Fruit fly (Drosophila melanogaster) whole organism, embryonic: Measurements from ENCODE around the gene RabX5.

Source experiments
- Atf3 ChIP-seq: fragments of 200-800 bp; sonication (Bioruptor generic); optimal IDR thresholded peaks from 3 replicates; lab custom pipeline; 2016; ENCODE audit warnings: missing biosample characterization, missing genetic modification characterization
- Bdp1 ChIP-seq: fragments of 200-800 bp; sonication (Bioruptor generic); optimal IDR thresholded peaks from 3 replicates; lab custom pipeline; 2016; ENCODE audit warnings: missing biosample characterization, missing genetic modification characterization
- CG10979 ChIP-seq: fragments of 200-800 bp; sonication (Bioruptor generic); optimal IDR thresholded peaks from 2 replicates; lab custom pipeline; 2018; ENCODE audit warnings: missing biosample characterization, mild to moderate bottlenecking, missing genetic modification characterization, moderate library complexity
- CG14710 ChIP-seq: fragments of 200-800 bp; sonication (Bioruptor generic); optimal IDR thresholded peaks from 3 replicates; lab custom pipeline; 2019; ENCODE audit warnings: missing biosample characterization, mild to moderate bottlenecking, missing genetic modification characterization, moderate library complexity
- CG15601 ChIP-seq: fragments of 200-800 bp; sonication (Bioruptor generic); optimal IDR thresholded peaks from 3 replicates; lab custom pipeline; 2019; ENCODE audit warnings: missing biosample characterization, mild to moderate bottlenecking, missing genetic modification characterization, moderate library complexity
- CG15696 ChIP-seq: fragments of 200-800 bp; sonication (Bioruptor generic); optimal IDR thresholded peaks from 2 replicates; lab custom pipeline; 2019; ENCODE audit warnings: missing biosample characterization, mild to moderate bottlenecking, missing genetic modification characterization, moderate library complexity
- CG16813 ChIP-seq: fragments of 200-800 bp; sonication (Bioruptor generic); IDR thresholded peaks from 3 replicates; pipeline ENCODE4 v1.3.6; 2022; ENCODE audit warnings: missing biosample characterization, missing genetic modification characterization; ENCODE audit not compliant: partially characterized antibody
- CG17186 ChIP-seq: fragments of 200-800 bp; sonication (Bioruptor generic); optimal IDR thresholded peaks from 3 replicates; lab custom pipeline; 2017; ENCODE audit warnings: missing biosample characterization, missing genetic modification reagents, missing genetic modification characterization
- CG17359 ChIP-seq: fragments of 200-800 bp; sonication (Bioruptor generic); optimal IDR thresholded peaks from 3 replicates; lab custom pipeline; 2018; ENCODE audit warnings: missing biosample characterization, mild to moderate bottlenecking, missing genetic modification characterization, moderate library complexity
- CG18599 ChIP-seq: fragments of 200-800 bp; sonication (Bioruptor generic); optimal IDR thresholded peaks from 3 replicates; lab custom pipeline; 2017; ENCODE audit warnings: missing biosample characterization, missing genetic modification characterization, mild to moderate bottlenecking, moderate library complexity, missing genetic modification reagents
- CG2202 ChIP-seq: fragments of 200-800 bp; sonication (Bioruptor generic); optimal IDR thresholded peaks from 2 replicates; lab custom pipeline; 2018; ENCODE audit warnings: missing biosample characterization, mild to moderate bottlenecking, missing genetic modification characterization
- CG31441 ChIP-seq: fragments of 200-800 bp; sonication (Bioruptor generic); IDR thresholded peaks from 2 replicates; pipeline ENCODE4 v1.3.6; 2022; ENCODE audit warnings: missing biosample characterization, missing genetic modification characterization
- CG34422 ChIP-seq: fragments of 200-800 bp; sonication (Bioruptor generic); IDR thresholded peaks from 3 replicates; pipeline ENCODE4 v1.3.6; 2022; ENCODE audit warnings: missing biosample characterization, missing genetic modification characterization
- CG4424 ChIP-seq: fragments of 200-800 bp; sonication (Bioruptor generic); optimal IDR thresholded peaks from 3 replicates; lab custom pipeline; 2016; ENCODE audit warnings: missing biosample characterization, missing genetic modification characterization
- CG4617 ChIP-seq: fragments of 200-800 bp; sonication (Bioruptor generic); optimal IDR thresholded peaks from 3 replicates; lab custom pipeline; 2016; ENCODE audit warnings: missing biosample characterization, missing genetic modification characterization, borderline replicate concordance
- CG4707 ChIP-seq: fragments of 200-800 bp; sonication (Bioruptor generic); optimal IDR thresholded peaks from 2 replicates; lab custom pipeline; 2018; ENCODE audit warnings: missing biosample characterization, mild to moderate bottlenecking, missing genetic modification characterization, moderate library complexity
- CG6272 ChIP-seq: fragments of 200-800 bp; sonication (Bioruptor generic); IDR thresholded peaks from 2 replicates; pipeline ENCODE4 v1.3.6; 2022; ENCODE audit warnings: missing biosample characterization, missing genetic modification characterization
- CG6854 ChIP-seq: fragments of 200-800 bp; sonication (Bioruptor generic); optimal IDR thresholded peaks from 3 replicates; lab custom pipeline; 2017; ENCODE audit warnings: missing biosample characterization, mild to moderate bottlenecking, missing genetic modification characterization
- CG7556 ChIP-seq: fragments of 200-800 bp; sonication (Bioruptor generic); optimal IDR thresholded peaks from 2 replicates; lab custom pipeline; 2017; ENCODE audit warnings: missing biosample characterization, mild to moderate bottlenecking, missing genetic modification characterization
- CG7745 ChIP-seq: fragments of 200-800 bp; sonication (Bioruptor generic); optimal IDR thresholded peaks from 2 replicates; lab custom pipeline; 2018; ENCODE audit warnings: missing biosample characterization, mild to moderate bottlenecking, missing genetic modification characterization, moderate library complexity
- CG8089 ChIP-seq: fragments of 200-800 bp; sonication (Bioruptor generic); optimal IDR thresholded peaks from 3 replicates; lab custom pipeline; 2016; ENCODE audit warnings: missing biosample characterization, missing genetic modification characterization
- CG8290 ChIP-seq, 3 experiments: fragments of 200-800 bp; sonication (Bioruptor generic); optimal IDR thresholded peaks; 2 replicates each; lab custom pipeline; 2016 to 2019; ENCODE audit warnings: missing biosample characterization in 3 of 3, missing genetic modification characterization in 3 of 3, mild to moderate bottlenecking in 2 of 3, moderate library complexity in 1 of 3
- CG8388 ChIP-seq: fragments of 200-800 bp; sonication (Bioruptor generic); optimal IDR thresholded peaks from 2 replicates; lab custom pipeline; 2019; ENCODE audit warnings: missing biosample characterization, mild to moderate bottlenecking, missing genetic modification characterization, moderate library complexity
- CHES-1-like ChIP-seq: fragments of 200-800 bp; sonication (Bioruptor generic); optimal IDR thresholded peaks from 2 replicates; lab custom pipeline; 2016; ENCODE audit warnings: missing biosample characterization, missing genetic modification characterization
- Dfd ChIP-seq, 2 experiments: fragments of >200 bp; optimal IDR thresholded peaks; 2 replicates each; lab custom pipeline; 2017; ENCODE audit warnings: missing biosample characterization in 2 of 2, missing genetic modification characterization in 2 of 2
- E2f2 ChIP-seq: fragments of 200-800 bp; sonication (Bioruptor generic); IDR thresholded peaks from 2 replicates; pipeline ENCODE4 v1.3.6; 2022; ENCODE audit warnings: missing biosample characterization, missing genetic modification characterization
- Jarid2 ChIP-seq: fragments of 200-800 bp; sonication (Bioruptor generic); optimal IDR thresholded peaks from 3 replicates; lab custom pipeline; 2017; ENCODE audit warnings: mild to moderate bottlenecking, missing biosample characterization, missing genetic modification reagents, missing genetic modification characterization
- Med ChIP-seq: fragments of 200-800 bp; sonication (Bioruptor generic); peaks from one replicate; lab custom pipeline; 2016; ENCODE audit warnings: missing biosample characterization, missing genetic modification characterization, mild to moderate bottlenecking, inconsistent platforms, moderate library complexity
- Myb ChIP-seq: fragments of 200-800 bp; sonication (Bioruptor generic); optimal IDR thresholded peaks from 2 replicates; lab custom pipeline; 2016; ENCODE audit warnings: missing biosample characterization, missing genetic modification characterization
- NFAT ChIP-seq: fragments of 200-800 bp; sonication (Bioruptor generic); IDR thresholded peaks from 2 replicates; pipeline ENCODE4 v1.3.6; 2022; ENCODE audit warnings: missing biosample characterization, missing genetic modification characterization
- Taf1 ChIP-seq: fragments of 200-800 bp; sonication (Bioruptor generic); IDR thresholded peaks from 2 replicates; pipeline ENCODE4 v1.3.6; 2022; ENCODE audit warnings: missing biosample characterization, missing genetic modification characterization
- YL-1 ChIP-seq: fragments of 200-800 bp; sonication (Bioruptor generic); optimal IDR thresholded peaks from 3 replicates; lab custom pipeline; 2017; ENCODE audit warnings: missing biosample characterization, mild to moderate bottlenecking, missing genetic modification characterization
- bbx ChIP-seq: fragments of 200-800 bp; sonication (Bioruptor generic); IDR thresholded peaks from 2 replicates; pipeline ENCODE4 v1.3.6; 2022; ENCODE audit warnings: missing biosample characterization, missing genetic modification characterization; ENCODE audit not compliant: partially characterized antibody
- bowl ChIP-seq: fragments of 200-800 bp; sonication (Bioruptor generic); IDR thresholded peaks from 2 replicates; pipeline ENCODE4 v1.3.6; 2022; ENCODE audit warnings: missing biosample characterization, missing genetic modification characterization
- chif ChIP-seq, 2 experiments: fragments of 200-800 bp; sonication (Bioruptor generic); optimal IDR thresholded peaks; 3 replicates each; lab custom pipeline; 2016; ENCODE audit warnings: missing biosample characterization in 2 of 2, missing genetic modification characterization in 2 of 2
- hth ChIP-seq: fragments of >200 bp; optimal IDR thresholded peaks from 2 replicates; lab custom pipeline; 2017; ENCODE audit warnings: inconsistent platforms
- ind ChIP-seq: fragments of 200-800 bp; sonication (Bioruptor generic); optimal IDR thresholded peaks from 3 replicates; lab custom pipeline; 2016; ENCODE audit warnings: missing biosample characterization, missing genetic modification characterization
- lilli ChIP-seq: fragments of 200-800 bp; sonication (Bioruptor generic); optimal IDR thresholded peaks from 3 replicates; lab custom pipeline; 2016; ENCODE audit warnings: missing biosample characterization, missing genetic modification characterization
- lov ChIP-seq, 2 experiments: fragments of 200-800 bp in 1 of 2; fragments of >200 bp in 1 of 2; sonication (Bioruptor generic) in 1 of 2; IDR thresholded peaks in 1 of 2; optimal IDR thresholded peaks in 1 of 2; 2 replicates in 1 of 2; 3 replicates in 1 of 2; pipeline versions ENCODE4 v1.3.6 to Lab custom; 2017 to 2022; ENCODE audit warnings: missing biosample characterization in 1 of 2, missing genetic modification characterization in 1 of 2
- mld ChIP-seq: fragments of 200-800 bp; sonication (Bioruptor generic); IDR thresholded peaks from 3 replicates; pipeline ENCODE4 v1.3.6; 2022; ENCODE audit warnings: missing biosample characterization, missing genetic modification characterization; ENCODE audit not compliant: partially characterized antibody
- nau ChIP-seq: fragments of 200-800 bp; sonication (Bioruptor generic); optimal IDR thresholded peaks from 3 replicates; lab custom pipeline; 2017; ENCODE audit warnings: missing biosample characterization, mild to moderate bottlenecking, missing genetic modification characterization, missing genetic modification reagents
- peb ChIP-seq: fragments of 200-800 bp; sonication (Bioruptor generic); IDR thresholded peaks from 2 replicates; pipeline ENCODE4 v1.3.6; 2022; ENCODE audit warnings: missing biosample characterization, missing genetic modification characterization
- scrt ChIP-seq: fragments of 200-800 bp; sonication (Bioruptor generic); optimal IDR thresholded peaks from 2 replicates; lab custom pipeline; 2018; ENCODE audit warnings: missing biosample characterization, mild to moderate bottlenecking, missing genetic modification characterization, moderate library complexity
- sima ChIP-seq: fragments of 200-800 bp; sonication (Bioruptor generic); optimal IDR thresholded peaks from 2 replicates; lab custom pipeline; 2016; ENCODE audit warnings: missing biosample characterization, missing genetic modification characterization
- tap ChIP-seq: fragments of 200-800 bp; optimal IDR thresholded peaks from 3 replicates; lab custom pipeline; 2019; ENCODE audit warnings: missing biosample characterization, mild to moderate bottlenecking, missing genetic modification characterization, moderate library complexity
- vnd ChIP-seq: fragments of 200-800 bp; sonication (Bioruptor generic); IDR thresholded peaks from 3 replicates; pipeline ENCODE4 v1.3.6; 2022; ENCODE audit warnings: missing biosample characterization, missing genetic modification characterization; ENCODE audit not compliant: partially characterized antibody
- wor ChIP-seq: fragments of 200-800 bp; sonication (Bioruptor generic); IDR thresholded peaks from 2 replicates; pipeline ENCODE4 v1.3.6; 2022; ENCODE audit warnings: missing biosample characterization, missing genetic modification characterization
- yki ChIP-seq: fragments of >200 bp; optimal IDR thresholded peaks from 3 replicates; lab custom pipeline; 2018
- zf30C ChIP-seq: fragments of 200-800 bp; sonication (Bioruptor generic); optimal IDR thresholded peaks from 3 replicates; lab custom pipeline; 2018; ENCODE audit warnings: missing biosample characterization, mild to moderate bottlenecking, missing genetic modification characterization

Gene RabX5

dm6 chr3L:1690727-1691413 lies 21.0 kb upstream of the RabX5 start (continued):
- TF ChIP-seq bbx (GFP tag; lab: Robert Waterston, UW) = no peak
- TF ChIP-seq hth = no peak
- TF ChIP-seq chif (GFP tag; optimal IDR thresholded peaks at IDR 0.05; lab: Kevin White, UChicago) = peak in 1 of 2 experiments; percentile 30
- no peak for TF ChIP-seq CG7745 (tag; lab: Kevin White, UChicago)
- TF ChIP-seq zf30C (GFP tag; lab: Kevin White, UChicago) = no peak
- TF ChIP-seq CG14710 = peak; percentile 44
- TF ChIP-seq CG4424 = peak; percentile 57
- no peak for TF ChIP-seq peb (GFP tag; lab: Robert Waterston, UW)
- TF ChIP-seq CG17359 (tag; lab: Kevin White, UChicago) = peak; percentile 52
- TF ChIP-seq yki (lab: Kevin White, UChicago) = no peak
- no peak for TF ChIP-seq tap
- TF ChIP-seq lilli (GFP tag; lab: Kevin White, UChicago) = peak; percentile 1
- no peak for TF ChIP-seq scrt (GFP tag; lab: Kevin White, UChicago)
- peak; percentile 34 for TF ChIP-seq CG4707 (GFP tag; lab: Kevin White, UChicago)
- TF ChIP-seq CG16813 = no peak
- TF ChIP-seq Myb (GFP tag; lab: Kevin White, UChicago) = no peak
- TF ChIP-seq YL-1 (GFP tag; lab: Kevin White, UChicago) = no peak
- no peak for TF ChIP-seq bowl (GFP tag; lab: Robert Waterston, UW)
- peak; percentile 3 for TF ChIP-seq CHES-1-like (GFP tag; lab: Kevin White, UChicago)
- TF ChIP-seq CG7556 (GFP tag; lab: Kevin White, UChicago) = peak; percentile 8
- peak; percentile 9 for TF ChIP-seq CG17186
- TF ChIP-seq Jarid2 = peak; percentile 19
- no peak for TF ChIP-seq Taf1
- peak; percentile 21 for TF ChIP-seq CG8089 (GFP tag; lab: Kevin White, UChicago)
- 0 out of 3 replicates have a peak, but pooled peaks have one; percentile 22 for TF ChIP-seq CG34422 (GFP tag; lab: Robert Waterston, UW)
- peak; percentile 76 for TF ChIP-seq Med (GFP tag; lab: Kevin White, UChicago)
- no peak for TF ChIP-seq E2f2 (GFP tag; lab: Robert Waterston, UW)
- TF ChIP-seq CG2202 (tag; lab: Kevin White, UChicago) = peak; percentile 36
- TF ChIP-seq CG15696 = no peak
- no peak for TF ChIP-seq CG8290 (GFP tag; optimal IDR thresholded peaks at IDR 0.05; lab: Kevin White, UChicago)
- TF ChIP-seq CG8290 (tag; optimal IDR thresholded peaks at IDR 0.05; lab: Kevin White, UChicago) = peak in 1 of 2 experiments; percentile 6
- no peak for TF ChIP-seq wor (GFP tag; lab: Robert Waterston, UW)
- peak; percentile 67 for TF ChIP-seq CG10979
- peak; percentile 45 for TF ChIP-seq CG18599 (GFP tag; lab: Kevin White, UChicago)
- no peak for TF ChIP-seq CG6854 (GFP tag; lab: Kevin White, UChicago)
- no peak for TF ChIP-seq Dfd (GFP tag; optimal IDR thresholded peaks at IDR 0.05; lab: Kevin White, UChicago)
- TF ChIP-seq CG6272 (GFP tag; lab: Robert Waterston, UW) = no peak
- TF ChIP-seq ind (GFP tag; lab: Kevin White, UChicago) = peak; percentile 38
- TF ChIP-seq Atf3 (GFP tag; lab: Kevin White, UChicago) = no peak
- no peak for TF ChIP-seq sima (GFP tag; lab: Kevin White, UChicago)
- TF ChIP-seq CG31441 = peak; percentile 51
- TF ChIP-seq Bdp1 (GFP tag; lab: Kevin White, UChicago) = peak; percentile 8
- no peak for TF ChIP-seq mld (GFP tag; lab: Robert Waterston, UW)
- no peak for TF ChIP-seq lov (optimal IDR thresholded peaks at IDR 0.05; lab: Kevin White, UChicago)
- no peak for TF ChIP-seq lov (GFP tag; IDR thresholded peaks at IDR 0.05; lab: Robert Waterston, UW)
- TF ChIP-seq nau (GFP tag; lab: Kevin White, UChicago) = no peak
- TF ChIP-seq vnd (GFP tag; lab: Robert Waterston, UW) = no peak
- TF ChIP-seq NFAT (GFP tag; lab: Robert Waterston, UW) = no peak
- no peak for TF ChIP-seq CG4617 (GFP tag; lab: Kevin White, UChicago)
- TF ChIP-seq CG8388 (GFP tag; lab: Kevin White, UChicago) = peak; percentile 16
- peak; percentile 35 for TF ChIP-seq CG15601 (tag; lab: Kevin White, UChicago)
